Worm (Caenorhabditis elegans) whole organism, L3 larva: Measurements from ENCODE around the gene cua-1.
"Not testable (repeated sequence)": the region's sequence is repeated elsewhere in the genome, so short reads cannot be mapped to it uniquely, and the experiment has no call there.

ENCODE experiments used
- R02D3.7 ChIP-seq: fragments of 150-350 bp; optimal IDR thresholded peaks from 2 replicates; lab custom pipeline; 2014; ENCODE audit warnings: missing biosample characterization, missing genetic modification characterization
- ZK546.5 ChIP-seq: sonication (generic microtip); optimal IDR thresholded peaks from 2 replicates; lab custom pipeline; 2017; ENCODE audit warnings: missing biosample characterization, missing genetic modification characterization
- aly-2 ChIP-seq: fragments of 150-350 bp; optimal IDR thresholded peaks from 2 replicates; lab custom pipeline; 2014; ENCODE audit warnings: missing biosample characterization, missing genetic modification characterization
- ama-1 ChIP-seq: fragments of 150-350 bp; optimal IDR thresholded peaks from 2 replicates; lab custom pipeline; 2018
- ceh-16 ChIP-seq: sonication (generic microtip); optimal IDR thresholded peaks from 2 replicates; lab custom pipeline; 2017; ENCODE audit warnings: missing biosample characterization, missing genetic modification characterization
- ceh-82 ChIP-seq: fragments of 150-350 bp; optimal IDR thresholded peaks from 2 replicates; lab custom pipeline; 2014; ENCODE audit warnings: missing biosample characterization, missing genetic modification characterization
- daf-12 ChIP-seq: fragments of 150-350 bp; optimal IDR thresholded peaks from 2 replicates; lab custom pipeline; 2014; ENCODE audit warnings: missing biosample characterization, missing genetic modification reagents, missing genetic modification characterization
- egl-27 ChIP-seq: sonication (generic microtip); optimal IDR thresholded peaks from 4 replicates; lab custom pipeline; 2017; ENCODE audit warnings: missing biosample characterization, missing genetic modification reagents, missing genetic modification characterization
- egl-5 ChIP-seq: fragments of 150-350 bp; optimal IDR thresholded peaks from 2 replicates; lab custom pipeline; 2017; ENCODE audit warnings: missing biosample characterization, missing genetic modification reagents, missing genetic modification characterization, inconsistent platforms
- elt-1 ChIP-seq: fragments of 150-350 bp; optimal IDR thresholded peaks from 2 replicates; lab custom pipeline; 2014; ENCODE audit warnings: missing biosample characterization, missing genetic modification characterization
- elt-2 ChIP-seq: sonication (generic microtip); optimal IDR thresholded peaks from 2 replicates; lab custom pipeline; 2016; ENCODE audit warnings: missing genetic modification reagents, mild to moderate bottlenecking, missing genetic modification characterization, missing compliant biosample characterization
- elt-3 ChIP-seq, 3 experiments: fragments of 150-350 bp in 1 of 3; sonication (generic microtip) in 2 of 3; optimal IDR thresholded peaks; 2 replicates in 2 of 3; 4 replicates in 1 of 3; lab custom pipeline; 2014 to 2017; ENCODE audit warnings: missing biosample characterization in 3 of 3, missing genetic modification characterization in 3 of 3
- eor-1 ChIP-seq, 2 experiments: fragments of 150-350 bp; optimal IDR thresholded peaks; 2 replicates each; lab custom pipeline; 2014 to 2018; ENCODE audit warnings: missing biosample characterization in 2 of 2, missing genetic modification characterization in 2 of 2
- fkh-10 ChIP-seq: sonication (generic microtip); optimal IDR thresholded peaks from 2 replicates; lab custom pipeline; 2017; ENCODE audit warnings: missing biosample characterization, missing genetic modification reagents, missing genetic modification characterization
- fkh-2 ChIP-seq: fragments of 150-350 bp; optimal IDR thresholded peaks from 2 replicates; lab custom pipeline; 2014; ENCODE audit warnings: missing biosample characterization, missing genetic modification reagents, missing genetic modification characterization
- fos-1 ChIP-seq: fragments of 150-350 bp; optimal IDR thresholded peaks from 2 replicates; lab custom pipeline; 2014; ENCODE audit warnings: missing biosample characterization, missing genetic modification characterization
- hmg-11 ChIP-seq: sonication (generic microtip); optimal IDR thresholded peaks from 2 replicates; lab custom pipeline; 2016; ENCODE audit warnings: missing genetic modification characterization, missing compliant biosample characterization
- lin-39 ChIP-seq: fragments of 150-350 bp; optimal IDR thresholded peaks from 2 replicates; lab custom pipeline; 2018; ENCODE audit warnings: missing biosample characterization, missing genetic modification reagents, missing genetic modification characterization
- mdl-1 ChIP-seq: fragments of 150-350 bp; optimal IDR thresholded peaks from 2 replicates; lab custom pipeline; 2014; ENCODE audit warnings: missing biosample characterization, missing genetic modification characterization
- mml-1 ChIP-seq: fragments of 150-350 bp; sonication (generic microtip); optimal IDR thresholded peaks from 3 replicates; lab custom pipeline; 2014; ENCODE audit warnings: missing biosample characterization, missing genetic modification characterization
- nfya-1 ChIP-seq: sonication (generic microtip); optimal IDR thresholded peaks from 2 replicates; lab custom pipeline; 2017; ENCODE audit warnings: missing genetic modification characterization, mild to moderate bottlenecking, missing compliant biosample characterization, antibody characterized with exemption, moderate library complexity; ENCODE audit not compliant: insufficient read depth
- nhr-11 ChIP-seq: fragments of 150-350 bp; optimal IDR thresholded peaks from 2 replicates; lab custom pipeline; 2014; ENCODE audit warnings: missing biosample characterization, missing genetic modification characterization
- nhr-12 ChIP-seq: fragments of 150-350 bp; optimal IDR thresholded peaks from 2 replicates; lab custom pipeline; 2014; ENCODE audit warnings: missing biosample characterization, missing genetic modification characterization
- nhr-237 ChIP-seq: fragments of 150-350 bp; optimal IDR thresholded peaks from 2 replicates; lab custom pipeline; 2014; ENCODE audit warnings: missing biosample characterization, missing genetic modification characterization
- nhr-25 ChIP-seq: sonication (generic microtip); optimal IDR thresholded peaks from 2 replicates; lab custom pipeline; 2017; ENCODE audit warnings: missing biosample characterization, missing genetic modification characterization
- nhr-28 ChIP-seq: fragments of 150-350 bp; optimal IDR thresholded peaks from 2 replicates; lab custom pipeline; 2014; ENCODE audit warnings: missing biosample characterization, missing genetic modification characterization
- nhr-43 ChIP-seq: sonication (generic microtip); optimal IDR thresholded peaks from 2 replicates; lab custom pipeline; 2016; ENCODE audit warnings: mild to moderate bottlenecking, missing genetic modification characterization, missing compliant biosample characterization; ENCODE audit not compliant: poor library complexity, severe bottlenecking
- nhr-67 ChIP-seq: fragments of 150-350 bp; optimal IDR thresholded peaks from 2 replicates; lab custom pipeline; 2014; ENCODE audit warnings: missing biosample characterization, missing genetic modification characterization
- nhr-76 ChIP-seq: fragments of 150-350 bp; sonication (generic microtip); optimal IDR thresholded peaks from 5 replicates; lab custom pipeline; 2014; ENCODE audit warnings: missing biosample characterization, missing genetic modification characterization
- pha-4 ChIP-seq: fragments of 150-350 bp; optimal IDR thresholded peaks from 2 replicates; lab custom pipeline; 2014; ENCODE audit warnings: missing biosample characterization, missing genetic modification reagents, missing genetic modification characterization
- skn-1 ChIP-seq: fragments of 150-350 bp; optimal IDR thresholded peaks from 2 replicates; lab custom pipeline; 2014; ENCODE audit warnings: missing biosample characterization, missing genetic modification characterization
- snpc-4 ChIP-seq: fragments of 150-350 bp; optimal IDR thresholded peaks from 2 replicates; lab custom pipeline; 2014; ENCODE audit warnings: missing biosample characterization, missing genetic modification characterization
- unc-39 ChIP-seq: sonication (generic microtip); optimal IDR thresholded peaks from 4 replicates; lab custom pipeline; 2017; ENCODE audit warnings: missing biosample characterization, missing genetic modification characterization
- ztf-11 ChIP-seq: fragments of 150-350 bp; optimal IDR thresholded peaks from 2 replicates; lab custom pipeline; 2014; ENCODE audit warnings: missing biosample characterization, missing genetic modification characterization
- ztf-4 ChIP-seq: fragments of 150-350 bp; optimal IDR thresholded peaks from 2 replicates; lab custom pipeline; 2014; ENCODE audit warnings: missing biosample characterization, missing genetic modification characterization

The cua-1 gene

DNA sequence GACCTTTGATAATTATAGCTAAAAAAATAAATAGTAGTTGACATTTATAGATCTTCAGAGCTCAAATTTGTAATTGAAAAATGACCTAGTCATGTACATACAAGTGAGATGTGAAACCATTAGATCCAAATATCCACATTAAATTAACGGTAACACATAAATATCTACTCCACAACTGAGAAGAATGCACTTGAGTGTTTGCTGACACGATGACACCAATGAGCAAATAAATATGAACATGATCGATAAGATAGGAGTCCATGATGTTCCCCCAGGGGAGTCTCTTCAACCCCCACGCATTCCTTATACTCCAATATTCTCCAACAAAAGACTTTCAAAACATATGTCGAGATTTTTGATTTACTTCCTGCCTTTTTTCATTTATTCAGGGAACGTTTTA is 50.7 kb downstream of the cua-1 start, which contains the start of gene ttr-52:
Gene ttr-52, plus strand, starts transcription at position 301 of the 400 bp plus-strand sequence.
- no peak for TF ChIP-seq mdl-1
- TF ChIP-seq egl-5 (tag; lab: Kevin White, UChicago), result no peak
- TF ChIP-seq skn-1, result no peak
- TF ChIP-seq mml-1 (tag; lab: Kevin White, UChicago), result no peak
- no peak for TF ChIP-seq fos-1
- TF ChIP-seq fkh-2 (tag; lab: Kevin White, UChicago), result no peak
- TF ChIP-seq hmg-11 (tag; lab: Kevin White, UChicago), result no peak
- no peak for TF ChIP-seq lin-39 (tag; lab: Kevin White, UChicago)
- TF ChIP-seq nhr-25 (tag; lab: Kevin White, UChicago), result no peak
- no peak for TF ChIP-seq unc-39 (tag; lab: Kevin White, UChicago)
- TF ChIP-seq ceh-82 (tag; lab: Kevin White, UChicago), result no peak
- no peak for TF ChIP-seq ztf-11 (tag; lab: Kevin White, UChicago)

DNA sequence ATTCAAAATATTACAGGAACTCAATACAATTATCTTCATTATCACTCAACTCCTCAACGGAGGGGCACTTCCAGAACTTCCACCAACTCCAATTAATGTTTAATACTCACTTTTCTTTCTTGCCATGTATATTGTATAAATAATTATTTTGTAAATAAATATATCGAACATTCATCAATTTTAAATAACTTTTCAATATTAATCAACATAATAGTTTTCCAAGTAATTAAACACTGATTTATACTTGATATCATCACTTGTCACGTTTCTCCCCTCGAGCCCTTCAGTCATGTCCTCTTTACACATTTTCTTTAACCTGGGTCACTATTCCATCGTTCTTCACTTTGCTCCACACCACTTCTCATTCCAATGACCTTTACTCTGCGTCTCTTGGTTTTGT is 52.2 kb downstream of the cua-1 start, which contains the start of gene mig-18:
Gene mig-18, plus strand, starts transcription at position 301 of the 400 bp plus-strand sequence.
- TF ChIP-seq nhr-12 (no peak), nhr-67 (tag; lab: Kevin White, UChicago) (no peak), mdl-1 (no peak), nhr-25 (tag; lab: Kevin White, UChicago) (no peak), egl-27 (tag; lab: Kevin White, UChicago) (no peak), aly-2 (no peak), nhr-11 (tag; lab: Kevin White, UChicago) (no peak), nfya-1 (tag; lab: Kevin White, UChicago) (no peak), ztf-4 (tag; lab: Kevin White, UChicago) (no peak), pha-4 (tag; lab: Kevin White, UChicago) (no peak), elt-1 (tag; lab: Kevin White, UChicago) (no peak), daf-12 (tag; lab: Kevin White, UChicago) (no peak), ceh-16 (tag; lab: Kevin White, UChicago) (no peak), ama-1 (lab: Kevin White, UChicago) (no peak), elt-3 (tag; optimal IDR thresholded peaks at IDR 0.05; lab: Kevin White, UChicago) (no peak), fkh-10 (GFP tag; lab: Kevin White, UChicago) (no peak), nhr-76 (no peak), unc-39 (tag; lab: Kevin White, UChicago) (no peak), skn-1 (no peak), eor-1 (tag; optimal IDR thresholded peaks at IDR 0.05; lab: Kevin White, UChicago) (no peak)

ce11 chrIII:13401673-13402258 is 53.3 kb downstream of the cua-1 start, which contains the start of the genes srlf-9 and srlf-10:
Gene srlf-9, minus strand, starts transcription at chrIII:13401773.
Gene srlf-10, plus strand, starts transcription at chrIII:13402208.
- not testable (repeated sequence) for TF ChIP-seq eor-1 (tag; optimal IDR thresholded peaks at IDR 0.05; lab: Kevin White, UChicago); aly-2; hmg-11 (tag; lab: Kevin White, UChicago)

- TF ChIP-seq R02D3.7 (tag; lab: Kevin White, UChicago) (no peak), elt-1 (tag; lab: Kevin White, UChicago) (no peak), nhr-237 (tag; lab: Kevin White, UChicago) (no peak), nhr-43 (tag; lab: Kevin White, UChicago) (no peak), snpc-4 (no peak), hmg-11 (tag; lab: Kevin White, UChicago) (no peak), fkh-2 (tag; lab: Kevin White, UChicago) (no peak), elt-2 (tag; lab: Kevin White, UChicago) (no peak)
These were observed 59.8 kb downstream of the cua-1 start, which contains the start of gene F11F1.1 for ce11 chrIII:13395262-13395661. Gene F11F1.1, plus strand, starts transcription at chrIII:13395562.

- TF ChIP-seq R02D3.7 (tag; lab: Kevin White, UChicago), result no peak
- TF ChIP-seq fos-1, result no peak
- no peak for TF ChIP-seq nhr-28 (tag; lab: Kevin White, UChicago)
- TF ChIP-seq ZK546.5, result no peak
- TF ChIP-seq nhr-25 (tag; lab: Kevin White, UChicago), result peak; percentile 33
- peak in 1 of 3 experiments; percentile 37 for TF ChIP-seq elt-3 (tag; optimal IDR thresholded peaks at IDR 0.05; lab: Kevin White, UChicago)
- no peak for TF ChIP-seq daf-12 (tag; lab: Kevin White, UChicago)
These were observed 61.5 kb downstream of the cua-1 start, which contains the start of gene qdpr-1 for ce11 chrIII:13393647-13394046. Gene qdpr-1, plus strand, starts transcription at chrIII:13393910.
